Fruit fly (Drosophila melanogaster) whole organism, adult: Measurements from ENCODE around the gene CG7888.

Experiments
- CG11617 ChIP-seq: fragments of 200-800 bp; sonication (Bioruptor generic); optimal IDR thresholded peaks from 2 replicates; lab custom pipeline; 2017; ENCODE audit warnings: mild to moderate bottlenecking, missing biosample characterization, missing genetic modification reagents, missing genetic modification characterization
- CG12768 ChIP-seq: fragments of 200-800 bp; sonication (Bioruptor generic); optimal IDR thresholded peaks from 2 replicates; lab custom pipeline; 2017; ENCODE audit warnings: missing biosample characterization, missing genetic modification characterization, mild to moderate bottlenecking, moderate library complexity, missing genetic modification reagents
- CG14711 ChIP-seq: fragments of 200-800 bp; sonication (Bioruptor generic); optimal IDR thresholded peaks from 2 replicates; lab custom pipeline; 2018; ENCODE audit warnings: missing biosample characterization, mild to moderate bottlenecking, missing genetic modification characterization, moderate library complexity
- CG1620 ChIP-seq: fragments of 200-800 bp; sonication (Bioruptor generic); optimal IDR thresholded peaks from 2 replicates; lab custom pipeline; 2016; ENCODE audit warnings: missing biosample characterization, missing genetic modification characterization
- CG33017 ChIP-seq: fragments of 200-800 bp; sonication (Bioruptor generic); optimal IDR thresholded peaks from 2 replicates; lab custom pipeline; 2018; ENCODE audit warnings: missing biosample characterization, mild to moderate bottlenecking, missing genetic modification characterization, moderate library complexity
- CG5204 ChIP-seq: fragments of 200-800 bp; sonication (Bioruptor generic); optimal IDR thresholded peaks from 2 replicates; lab custom pipeline; 2016; ENCODE audit warnings: missing biosample characterization, missing genetic modification characterization
- CG7045 ChIP-seq: fragments of 200-800 bp; sonication (Bioruptor generic); optimal IDR thresholded peaks from 2 replicates; lab custom pipeline; 2017; ENCODE audit warnings: missing biosample characterization, mild to moderate bottlenecking, missing genetic modification characterization
- CG7101 ChIP-seq: fragments of 200-800 bp; sonication (Bioruptor generic); optimal IDR thresholded peaks from 2 replicates; lab custom pipeline; 2018; ENCODE audit warnings: missing biosample characterization, mild to moderate bottlenecking, missing genetic modification characterization, moderate library complexity
- Clk ChIP-seq: fragments of 200-800 bp; sonication (Bioruptor generic); optimal IDR thresholded peaks from 2 replicates; lab custom pipeline; 2017; ENCODE audit warnings: missing biosample characterization, missing genetic modification characterization
- Crg-1 ChIP-seq: fragments of 200-800 bp; sonication (Bioruptor generic); optimal IDR thresholded peaks from 2 replicates; lab custom pipeline; 2016; ENCODE audit warnings: missing biosample characterization, missing genetic modification characterization
- Hr96 ChIP-seq: fragments of 200-800 bp; sonication (Bioruptor generic); optimal IDR thresholded peaks from 2 replicates; lab custom pipeline; 2016; ENCODE audit warnings: missing biosample characterization, missing genetic modification characterization
- Mnt ChIP-seq: fragments of 200-800 bp; sonication (Bioruptor generic); optimal IDR thresholded peaks from 2 replicates; lab custom pipeline; 2016; ENCODE audit warnings: missing biosample characterization, mild to moderate bottlenecking, missing genetic modification characterization
- bab1 ChIP-seq: fragments of 200-800 bp; sonication (Bioruptor generic); optimal IDR thresholded peaks from 3 replicates; lab custom pipeline; 2019; ENCODE audit warnings: missing biosample characterization, mild to moderate bottlenecking, missing genetic modification characterization, moderate library complexity
- cic ChIP-seq: fragments of 200-800 bp; sonication (Bioruptor generic); optimal IDR thresholded peaks from 2 replicates; lab custom pipeline; 2017; ENCODE audit warnings: missing biosample characterization, mild to moderate bottlenecking, missing genetic modification characterization, moderate library complexity
- cnc ChIP-seq, 2 experiments: fragments of >200 bp; optimal IDR thresholded peaks; 2 replicates each; lab custom pipeline; 2017
- kay ChIP-seq: fragments of 200-800 bp; sonication (Bioruptor generic); peaks from one replicate; lab custom pipeline; 2016; ENCODE audit warnings: missing biosample characterization, missing genetic modification characterization, borderline replicate concordance
- ovo ChIP-seq: fragments of 200-800 bp; sonication (Bioruptor generic); optimal IDR thresholded peaks from 2 replicates; lab custom pipeline; 2016; ENCODE audit warnings: missing biosample characterization, missing genetic modification characterization
- pad ChIP-seq: fragments of 200-800 bp; sonication (Bioruptor generic); optimal IDR thresholded peaks from 3 replicates; lab custom pipeline; 2017; ENCODE audit warnings: missing biosample characterization, missing genetic modification characterization, mild to moderate bottlenecking, moderate library complexity, missing genetic modification reagents
- tj ChIP-seq: fragments of 200-800 bp; sonication (Bioruptor generic); optimal IDR thresholded peaks from 3 replicates; lab custom pipeline; 2017; ENCODE audit warnings: missing biosample characterization, mild to moderate bottlenecking, missing genetic modification characterization, moderate library complexity
- toe ChIP-seq: fragments of 200-800 bp; sonication (Bioruptor generic); optimal IDR thresholded peaks from 2 replicates; lab custom pipeline; 2016; ENCODE audit warnings: missing biosample characterization, missing genetic modification characterization

CG7888 gene

DNA sequence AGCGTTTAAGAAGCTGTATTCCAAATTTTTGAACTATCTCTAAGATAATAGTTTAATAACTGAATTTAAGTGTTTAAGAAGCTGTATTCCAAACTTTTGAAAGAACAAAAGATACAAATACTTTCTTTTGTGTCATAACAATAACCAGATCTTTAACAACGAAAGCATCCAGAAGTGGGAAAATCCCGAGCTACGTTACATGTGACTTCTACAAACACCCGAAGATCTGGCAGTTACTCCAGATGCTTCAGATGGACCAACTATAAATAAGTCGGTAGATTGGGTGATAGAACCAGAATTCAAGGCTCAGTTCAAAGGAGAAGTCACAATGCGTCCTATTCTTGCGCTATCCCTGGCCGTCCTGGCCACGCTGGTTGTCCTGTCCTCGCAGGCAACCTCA lies 54.1 kb downstream of the CG7888 start, which contains the start of gene CG12522:
CG12522 (plus strand) TSS at position 301 of the 400 bp plus-strand sequence.
- TF ChIP-seq CG1620 (GFP tag; lab: Kevin White, UChicago) (no peak), ovo (GFP tag; lab: Kevin White, UChicago) (no peak), Mnt (GFP tag; lab: Kevin White, UChicago) (no peak), Crg-1 (no peak), tj (GFP tag; lab: Kevin White, UChicago) (no peak), CG11617 (GFP tag; lab: Kevin White, UChicago) (no peak), CG7045 (GFP tag; lab: Kevin White, UChicago) (no peak), CG33017 (tag; lab: Kevin White, UChicago) (no peak), CG12768 (no peak), pad (GFP tag; lab: Kevin White, UChicago) (no peak), Hr96 (GFP tag; lab: Kevin White, UChicago) (no peak), kay (GFP tag; lab: Kevin White, UChicago) (no peak), Clk (no peak), CG14711 (tag; lab: Kevin White, UChicago) (no peak), CG7101 (tag; lab: Kevin White, UChicago) (no peak), cnc (optimal IDR thresholded peaks at IDR 0.05; lab: Kevin White, UChicago) (no peak), toe (GFP tag; lab: Kevin White, UChicago) (no peak), CG5204 (GFP tag; lab: Kevin White, UChicago) (no peak), cic (GFP tag; lab: Kevin White, UChicago) (no peak), bab1 (GFP tag; lab: Kevin White, UChicago) (no peak)
